ENCODE assay signal across 2 fruit fly cellular contexts in the genomic region with DNA sequence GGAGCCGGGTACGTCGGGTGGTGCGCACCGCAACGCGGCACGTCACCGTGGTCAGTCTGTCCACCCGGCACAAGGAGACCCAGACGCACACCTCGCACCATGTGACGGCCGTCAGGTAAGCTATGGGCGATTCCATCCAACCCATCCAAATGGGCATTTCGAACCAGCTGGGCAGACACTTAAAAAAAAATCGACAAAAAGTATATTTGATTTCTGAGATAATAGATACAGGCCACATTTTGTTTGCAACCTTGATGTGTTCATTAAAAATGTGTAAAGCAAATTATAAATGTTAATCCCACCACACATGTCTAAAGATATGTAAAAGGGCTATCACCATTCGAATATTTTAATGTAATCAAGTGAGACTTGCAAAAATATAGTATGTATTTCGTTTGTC.
A peak's percentile ranks its signal among the peaks of the same experiment; 100 is the strongest.
TF ChIP-seq lines count a peak whose summit lies in the region.

No protein-coding gene starts in this region.

- TF ChIP-seq CTCF in whole organism, embryonic (GFP tag; optimal IDR thresholded peaks at IDR 0.05; lab: Kevin White, UChicago) = no peak

TF ChIP-seq in whole organism, embryonic, 481 proteins besides CTCF, POLR2A, EP300 and RAD21:
- no peak for TF ChIP-seq eve (GFP tag; optimal IDR thresholded peaks at IDR 0.05; lab: Kevin White, UChicago)
- no peak for TF ChIP-seq sd (tag; optimal IDR thresholded peaks at IDR 0.05; lab: Kevin White, UChicago)
- TF ChIP-seq shn (GFP tag; optimal IDR thresholded peaks at IDR 0.05; lab: Kevin White, UChicago) = no peak
- 0 out of 3 replicates have a peak, but pooled peaks have one; percentile 23 for TF ChIP-seq gce (GFP tag; IDR thresholded peaks at IDR 0.05; lab: Robert Waterston, UW)
- TF ChIP-seq CG15073 (GFP tag; optimal IDR thresholded peaks at IDR 0.05; lab: Kevin White, UChicago) = no peak
- TF ChIP-seq sens (GFP tag; lab: Kevin White, UChicago) = peak; percentile 65
- no peak for TF ChIP-seq croc (GFP tag; conservative IDR thresholded peaks at IDR 0.05; lab: Robert Waterston, UW)
- TF ChIP-seq Ada2b (GFP tag; IDR thresholded peaks at IDR 0.05; lab: Robert Waterston, UW) = no peak
- TF ChIP-seq CG16863 (GFP tag; optimal IDR thresholded peaks at IDR 0.05; lab: Kevin White, UChicago) = no peak
- peak; percentile 42 for TF ChIP-seq vvl (GFP tag; IDR thresholded peaks at IDR 0.05; lab: Robert Waterston, UW)
- TF ChIP-seq slp2 (GFP tag; optimal IDR thresholded peaks at IDR 0.05; lab: Kevin White, UChicago) = no peak
- TF ChIP-seq gt (GFP tag; IDR thresholded peaks at IDR 0.05; lab: Robert Waterston, UW) = no peak
- TF ChIP-seq NFAT (GFP tag; IDR thresholded peaks at IDR 0.05; lab: Robert Waterston, UW) = no peak
- no peak for TF ChIP-seq eyg (GFP tag; optimal IDR thresholded peaks at IDR 0.05; lab: Kevin White, UChicago)
- no peak for TF ChIP-seq CG13287 (GFP tag; IDR thresholded peaks at IDR 0.05; lab: Robert Waterston, UW; ENCODE audit: partially characterized antibody)
- no peak for TF ChIP-seq CG18599 (GFP tag; optimal IDR thresholded peaks at IDR 0.05; lab: Kevin White, UChicago)
- TF ChIP-seq CG31365 (tag; optimal IDR thresholded peaks at IDR 0.05; lab: Kevin White, UChicago) = no peak
- TF ChIP-seq CG14965 (GFP tag; optimal IDR thresholded peaks at IDR 0.05; lab: Kevin White, UChicago; ENCODE audit: borderline replicate concordance) = no peak
- no peak for TF ChIP-seq pan (optimal IDR thresholded peaks at IDR 0.05; lab: Kevin White, UChicago)
- TF ChIP-seq pan (GFP tag; optimal IDR thresholded peaks at IDR 0.05 in 1 of 2, IDR thresholded peaks at IDR 0.05 in 1 of 2) = peak in 1 of 2 experiments; percentile 10
- no peak for TF ChIP-seq CG17359 (tag; optimal IDR thresholded peaks at IDR 0.05; lab: Kevin White, UChicago)
- TF ChIP-seq Opbp (GFP tag; IDR thresholded peaks at IDR 0.05; lab: Robert Waterston, UW; ENCODE audit: partially characterized antibody) = no peak
- TF ChIP-seq sr (GFP tag; IDR thresholded peaks at IDR 0.05; lab: Robert Waterston, UW) = 0 out of 3 replicates have a peak, but pooled peaks have one; percentile 6
- TF ChIP-seq Awh (GFP tag; IDR thresholded peaks at IDR 0.05; lab: Robert Waterston, UW) = peak; percentile 63; the same call in 1 of the 2 replicates
- no peak for TF ChIP-seq B-H1 (GFP tag; IDR thresholded peaks at IDR 0.05; lab: Robert Waterston, UW)
- no peak for TF ChIP-seq HLH3B (GFP tag; IDR thresholded peaks at IDR 0.05; lab: Robert Waterston, UW)
- no peak for TF ChIP-seq NK7.1 (GFP tag; optimal IDR thresholded peaks at IDR 0.05; lab: Kevin White, UChicago)
- TF ChIP-seq knrl (GFP tag; IDR thresholded peaks at IDR 0.05; lab: Robert Waterston, UW; ENCODE audit: partially characterized antibody) = no peak
- no peak for TF ChIP-seq CG12391 (tag; optimal IDR thresholded peaks at IDR 0.05; lab: Kevin White, UChicago)
- 0 out of 2 replicates have a peak, but pooled peaks have one; percentile 8 for TF ChIP-seq Xrp1 (GFP tag; IDR thresholded peaks at IDR 0.05; lab: Robert Waterston, UW)
- 0 out of 3 replicates have a peak, but pooled peaks have one; percentile 4 for TF ChIP-seq so (GFP tag; IDR thresholded peaks at IDR 0.05; lab: Robert Waterston, UW)
- TF ChIP-seq Nf-YB (GFP tag; optimal IDR thresholded peaks at IDR 0.05; lab: Kevin White, UChicago) = no peak
- TF ChIP-seq CG33213 (GFP tag; optimal IDR thresholded peaks at IDR 0.05; lab: Kevin White, UChicago) = no peak
- 0 out of 3 replicates have a peak, but pooled peaks have one; percentile 19 for TF ChIP-seq C15 (GFP tag; IDR thresholded peaks at IDR 0.05; lab: Robert Waterston, UW)

TF ChIP-seq in whole organism, prepupa, 60 proteins besides CTCF, POLR2A, EP300 and RAD21:
- no peak for TF ChIP-seq OdsH (GFP tag; optimal IDR thresholded peaks at IDR 0.05; lab: Kevin White, UChicago)
- peak; percentile 69 for TF ChIP-seq Eip78C (GFP tag; lab: Kevin White, UChicago)
